Fruit fly (Drosophila melanogaster): ENCODE data around the gene gammaTub23C.

The gammaTub23C gene

DNA sequence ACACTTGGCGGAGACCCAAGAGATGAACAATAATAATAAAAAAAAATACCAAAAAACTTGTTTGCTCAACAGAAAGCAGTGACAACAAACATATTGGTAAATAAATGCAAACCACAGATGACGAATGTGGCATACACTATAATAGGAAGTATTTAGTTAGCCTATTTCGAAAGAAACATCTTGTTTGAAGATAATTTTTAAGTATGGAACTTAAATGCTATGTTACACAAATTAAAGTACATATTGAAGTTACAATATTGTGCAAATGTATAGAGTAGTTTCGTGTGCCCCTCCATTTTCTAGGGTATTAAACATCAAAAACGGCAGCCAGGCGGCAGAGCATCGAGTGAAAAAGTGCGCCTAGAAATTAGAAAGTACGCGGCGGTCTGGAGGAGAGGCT lies 30.7 kb downstream of the gammaTub23C start (continued):
- TF ChIP-seq CG10959 (GFP tag; IDR thresholded peaks at IDR 0.05) (no peak), ERR (GFP tag; optimal IDR thresholded peaks at IDR 0.05) (no peak), Lhr (GFP tag; optimal IDR thresholded peaks at IDR 0.05) (peak; percentile 16), gt (GFP tag; IDR thresholded peaks at IDR 0.05) (no peak), ATbp (GFP tag; optimal IDR thresholded peaks at IDR 0.05) (peak; percentile 85), CG4424 (GFP tag; optimal IDR thresholded peaks at IDR 0.05) (no peak), MBD-R2 (GFP tag; IDR thresholded peaks at IDR 0.05) (no peak), CG6854 (GFP tag; optimal IDR thresholded peaks at IDR 0.05) (no peak), CG8290 (GFP tag; optimal IDR thresholded peaks at IDR 0.05) (no peak), CG8290 (tag; optimal IDR thresholded peaks at IDR 0.05) (peak in 1 of 2 experiments; percentile 61), ash1 (GFP tag; optimal IDR thresholded peaks at IDR 0.05) (no peak), HmgD (GFP tag; optimal IDR thresholded peaks at IDR 0.05) (no peak), YL-1 (GFP tag; optimal IDR thresholded peaks at IDR 0.05) (no peak), CG10366 (GFP tag; IDR thresholded peaks at IDR 0.05) (peak; percentile 40; the same call in 1 of the 2 replicates), CG16779 (GFP tag; IDR thresholded peaks at IDR 0.05) (no peak), ind (GFP tag; optimal IDR thresholded peaks at IDR 0.05) (peak; percentile 41), CG4707 (GFP tag; optimal IDR thresholded peaks at IDR 0.05) (peak; percentile 70), Bteb2 (GFP tag; optimal IDR thresholded peaks at IDR 0.05) (no peak), phol (tag; optimal IDR thresholded peaks at IDR 0.05) (peak; percentile 66), ara (GFP tag; IDR thresholded peaks at IDR 0.05) (peak; percentile 46; the same call in 1 of the 2 replicates), Oli (tag; optimal IDR thresholded peaks at IDR 0.05) (peak; percentile 63), Optix (GFP tag; IDR thresholded peaks at IDR 0.05) (no peak), pb (GFP tag; optimal IDR thresholded peaks at IDR 0.05) (no peak), CG8281 (tag; optimal IDR thresholded peaks at IDR 0.05) (peak; percentile 15), bowl (GFP tag; IDR thresholded peaks at IDR 0.05) (no peak), CG1602 (GFP tag; optimal IDR thresholded peaks at IDR 0.05) (no peak), kah (GFP tag; optimal IDR thresholded peaks at IDR 0.05) (peak; percentile 51), CG4854 (GFP tag; optimal IDR thresholded peaks at IDR 0.05) (no peak), bcd (GFP tag; optimal IDR thresholded peaks at IDR 0.05) (peak; percentile 1), ato (GFP tag; IDR thresholded peaks at IDR 0.05; ENCODE audit: partially characterized antibody) (no peak), B-H1 (GFP tag; IDR thresholded peaks at IDR 0.05) (no peak), CG4730 (GFP tag; IDR thresholded peaks at IDR 0.05) (no peak), CG4820 (GFP tag; optimal IDR thresholded peaks at IDR 0.05) (peak; percentile 12), dpn (GFP tag; optimal IDR thresholded peaks at IDR 0.05) (peak in 1 of 2 experiments; percentile 41), ham (GFP tag; IDR thresholded peaks at IDR 0.05) (no peak), CG5953 (GFP tag; IDR thresholded peaks at IDR 0.05) (peak; percentile 62), CG3281 (GFP tag; optimal IDR thresholded peaks at IDR 0.05) (no peak), sim (GFP tag; IDR thresholded peaks at IDR 0.05) (no peak), CG15073 (GFP tag; optimal IDR thresholded peaks at IDR 0.05) (no peak), CG9797 (GFP tag; optimal IDR thresholded peaks at IDR 0.05) (no peak), Ravus (GFP tag; IDR thresholded peaks at IDR 0.05) (no peak), CG7357 (GFP tag; IDR thresholded peaks at IDR 0.05) (no peak), CG18764 (GFP tag; optimal IDR thresholded peaks at IDR 0.05) (no peak)

DNA sequence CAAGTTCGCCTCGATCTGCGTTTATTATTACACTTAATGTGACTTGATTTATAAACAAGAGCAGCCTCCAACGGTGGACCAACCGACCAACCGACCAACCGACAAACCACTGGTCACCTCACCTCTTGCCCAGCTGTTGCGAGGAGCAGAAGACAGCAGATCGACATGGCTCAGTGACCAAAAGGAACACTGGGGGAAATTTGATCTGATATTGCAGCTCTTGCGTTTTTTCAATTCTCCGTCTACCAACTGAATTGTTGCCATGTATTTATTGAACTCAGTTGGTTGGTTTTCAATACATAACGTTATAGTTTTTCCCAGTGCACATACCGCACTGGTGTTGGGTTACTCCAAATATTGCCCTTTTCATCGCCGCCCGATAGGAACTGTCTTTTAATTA lies 31.9 kb downstream of the gammaTub23C start:
- TF ChIP-seq Deaf1 (tag; optimal IDR thresholded peaks at IDR 0.05), result no peak
- no peak for TF ChIP-seq nmo (GFP tag; optimal IDR thresholded peaks at IDR 0.05)
- no peak for TF ChIP-seq z (GFP tag; IDR thresholded peaks at IDR 0.05)
- TF ChIP-seq klu (GFP tag; IDR thresholded peaks at IDR 0.05), result no peak
- TF ChIP-seq grau (tag; optimal IDR thresholded peaks at IDR 0.05), result no peak
- TF ChIP-seq Med (GFP tag), result peak; percentile 77
- no peak for TF ChIP-seq CG7372 (GFP tag; IDR thresholded peaks at IDR 0.05)
- peak; percentile 25 for TF ChIP-seq nom (GFP tag; optimal IDR thresholded peaks at IDR 0.05)
- TF ChIP-seq Dll (GFP tag; IDR thresholded peaks at IDR 0.05; ENCODE audit: partially characterized antibody), result no peak
- TF ChIP-seq sc (optimal IDR thresholded peaks at IDR 0.05), result no peak
- no peak for TF ChIP-seq sc (GFP tag; optimal IDR thresholded peaks at IDR 0.05)
- TF ChIP-seq sob (GFP tag; IDR thresholded peaks at IDR 0.05), result no peak
- no peak for TF ChIP-seq CG6813 (GFP tag; optimal IDR thresholded peaks at IDR 0.05)
